Worm (Caenorhabditis elegans) whole organism, midembryonic: ENCODE data around the gene F32D8.12.

Source experiments
- T22C8.4 ChIP-seq: fragments of 200-800 bp; sonication (Bioruptor generic); IDR thresholded peaks from 2 replicates; pipeline ENCODE4 v1.3.6; 2022; ENCODE audit warnings: missing genetic modification characterization, missing compliant biosample characterization
- cog-1 ChIP-seq: sonication (generic microtip); optimal IDR thresholded peaks from 2 replicates; lab custom pipeline; 2016; ENCODE audit warnings: missing genetic modification characterization, missing compliant biosample characterization
- flt-1 ChIP-seq: fragments of 200-800 bp; sonication (Bioruptor generic); IDR thresholded peaks from 2 replicates; pipeline ENCODE4 v1.3.6; 2022; ENCODE audit warnings: missing genetic modification characterization, missing compliant biosample characterization
- klf-2 ChIP-seq: fragments of 200-800 bp; sonication (Bioruptor generic); conservative IDR thresholded peaks from 2 replicates; pipeline ENCODE4 v1.3.6; 2022; ENCODE audit warnings: missing genetic modification reagents, missing genetic modification characterization, missing compliant biosample characterization
- med-1 ChIP-seq: sonication (generic microtip); optimal IDR thresholded peaks from 2 replicates; lab custom pipeline; 2017; ENCODE audit warnings: missing genetic modification characterization, mild to moderate bottlenecking, missing compliant biosample characterization, antibody characterized with exemption, missing genetic modification reagents; ENCODE audit not compliant: insufficient read depth
- ref-1 ChIP-seq: fragments of 200-800 bp; sonication (Bioruptor generic); conservative IDR thresholded peaks from 2 replicates; pipeline ENCODE4 v1.3.6; 2022; ENCODE audit warnings: missing genetic modification reagents, missing genetic modification characterization, missing compliant biosample characterization
- tab-1 ChIP-seq: fragments of 200-800 bp; sonication (Bioruptor generic); IDR thresholded peaks from 2 replicates; pipeline ENCODE4 v1.3.6; 2022; ENCODE audit warnings: missing genetic modification characterization, missing compliant biosample characterization
- ztf-23 ChIP-seq: fragments of 200-800 bp; sonication (Bioruptor generic); IDR thresholded peaks from 2 replicates; pipeline ENCODE4 v1.3.6; 2022; ENCODE audit warnings: missing genetic modification reagents, missing genetic modification characterization, missing compliant biosample characterization
- ztf-29 ChIP-seq: fragments of 200-800 bp; sonication (Bioruptor generic); IDR thresholded peaks from 2 replicates; pipeline ENCODE4 v1.3.6; 2022; ENCODE audit warnings: missing genetic modification reagents, missing genetic modification characterization, missing compliant biosample characterization

F32D8.12 gene

ce11 chrV:10924731-10925130, 33.9 kb upstream of the F32D8.12 start, which contains the start of gene F58B4.6:
Gene F58B4.6, plus strand, starts transcription at chrV:10925031.
- TF ChIP-seq ztf-29 (GFP tag; lab: Robert Waterston, UW), result no peak
- no peak for TF ChIP-seq ref-1 (GFP tag; lab: Robert Waterston, UW)
- TF ChIP-seq flt-1 (GFP tag; lab: Robert Waterston, UW), result no peak
- no peak for TF ChIP-seq ztf-23 (GFP tag; lab: Robert Waterston, UW)

ce11 chrV:10923229-10923628, 32.4 kb upstream of the F32D8.12 start, which contains the start of gene F58B4.7:
Gene F58B4.7, minus strand, starts transcription at chrV:10923329.
- TF ChIP-seq ztf-29 (GFP tag; lab: Robert Waterston, UW), result no peak
- TF ChIP-seq T22C8.4 (GFP tag; lab: Robert Waterston, UW), result no peak
- no peak for TF ChIP-seq ref-1 (GFP tag; lab: Robert Waterston, UW)
- no peak for TF ChIP-seq flt-1 (GFP tag; lab: Robert Waterston, UW)
- TF ChIP-seq tab-1, result no peak
- TF ChIP-seq klf-2 (GFP tag; lab: Robert Waterston, UW), result no peak
- no peak for TF ChIP-seq ztf-23 (GFP tag; lab: Robert Waterston, UW)
- TF ChIP-seq med-1 (GFP tag; lab: Kevin White, UChicago), result no peak
- TF ChIP-seq cog-1 (tag; lab: Kevin White, UChicago), result no peak

- TF ChIP-seq ztf-29 (GFP tag; lab: Robert Waterston, UW) (no peak), med-1 (GFP tag; lab: Kevin White, UChicago) (no peak), flt-1 (GFP tag; lab: Robert Waterston, UW) (no peak), klf-2 (GFP tag; lab: Robert Waterston, UW) (no peak), T22C8.4 (GFP tag; lab: Robert Waterston, UW) (no peak), ref-1 (GFP tag; lab: Robert Waterston, UW) (no peak), ztf-23 (GFP tag; lab: Robert Waterston, UW) (no peak), cog-1 (tag; lab: Kevin White, UChicago) (no peak)
These were observed 30.9 kb upstream of the F32D8.12 start, which contains the start of gene nas-31 for ce11 chrV:10921747-10922146. Gene nas-31, minus strand, starts transcription at chrV:10921847.

- TF ChIP-seq klf-2 (GFP tag; lab: Robert Waterston, UW), result no peak
- no peak for TF ChIP-seq T22C8.4 (GFP tag; lab: Robert Waterston, UW)
- TF ChIP-seq tab-1, result no peak
- no peak for TF ChIP-seq ztf-29 (GFP tag; lab: Robert Waterston, UW)
- TF ChIP-seq cog-1 (tag; lab: Kevin White, UChicago), result no peak
- no peak for TF ChIP-seq ztf-23 (GFP tag; lab: Robert Waterston, UW)
- no peak for TF ChIP-seq flt-1 (GFP tag; lab: Robert Waterston, UW)
- TF ChIP-seq ref-1 (GFP tag; lab: Robert Waterston, UW), result no peak
- no peak for TF ChIP-seq med-1 (GFP tag; lab: Kevin White, UChicago)
These were observed 27.5 kb upstream of the F32D8.12 start, which contains the start of gene F58B4.2 for ce11 chrV:10918373-10918772. Gene F58B4.2, minus strand, starts transcription at chrV:10918473.

ce11 chrV:10915922-10916321, 25.1 kb upstream of the F32D8.12 start:
- TF ChIP-seq cog-1 (tag; lab: Kevin White, UChicago) (no peak), ztf-29 (GFP tag; lab: Robert Waterston, UW) (no peak), ref-1 (GFP tag; lab: Robert Waterston, UW) (no peak), ztf-23 (GFP tag; lab: Robert Waterston, UW) (no peak), flt-1 (GFP tag; lab: Robert Waterston, UW) (no peak), klf-2 (GFP tag; lab: Robert Waterston, UW) (no peak), T22C8.4 (GFP tag; lab: Robert Waterston, UW) (no peak), med-1 (GFP tag; lab: Kevin White, UChicago) (no peak), tab-1 (no peak)

- TF ChIP-seq flt-1 (GFP tag; lab: Robert Waterston, UW), result no peak
- TF ChIP-seq klf-2 (GFP tag; lab: Robert Waterston, UW), result no peak
- TF ChIP-seq tab-1, result no peak
- TF ChIP-seq T22C8.4 (GFP tag; lab: Robert Waterston, UW), result no peak
- no peak for TF ChIP-seq ztf-23 (GFP tag; lab: Robert Waterston, UW)
- TF ChIP-seq ref-1 (GFP tag; lab: Robert Waterston, UW), result no peak
- TF ChIP-seq med-1 (GFP tag; lab: Kevin White, UChicago), result no peak
- no peak for TF ChIP-seq cog-1 (tag; lab: Kevin White, UChicago)
- TF ChIP-seq ztf-29 (GFP tag; lab: Robert Waterston, UW), result no peak
These were observed 19.1 kb upstream of the F32D8.12 start for ce11 chrV:10909959-10910358.

ce11 chrV:10909071-10909470, 18.2 kb upstream of the F32D8.12 start, which contains the start of gene zzz-1:
Gene zzz-1, minus strand, starts transcription at chrV:10909171.
- TF ChIP-seq ztf-23 (GFP tag; lab: Robert Waterston, UW), result no peak
- TF ChIP-seq ztf-29 (GFP tag; lab: Robert Waterston, UW), result no peak
- TF ChIP-seq med-1 (GFP tag; lab: Kevin White, UChicago), result no peak
- TF ChIP-seq ref-1 (GFP tag; lab: Robert Waterston, UW), result no peak
- TF ChIP-seq flt-1 (GFP tag; lab: Robert Waterston, UW), result no peak
- TF ChIP-seq tab-1, result no peak
- TF ChIP-seq T22C8.4 (GFP tag; lab: Robert Waterston, UW), result no peak
- no peak for TF ChIP-seq cog-1 (tag; lab: Kevin White, UChicago)
- TF ChIP-seq klf-2 (GFP tag; lab: Robert Waterston, UW), result no peak

ce11 chrV:10904795-10905194, 14.0 kb upstream of the F32D8.12 start:
- TF ChIP-seq med-1 (GFP tag; lab: Kevin White, UChicago) (no peak), ztf-29 (GFP tag; lab: Robert Waterston, UW) (no peak), ref-1 (GFP tag; lab: Robert Waterston, UW) (no peak), klf-2 (GFP tag; lab: Robert Waterston, UW) (no peak), tab-1 (no peak)

- TF ChIP-seq flt-1 (GFP tag; lab: Robert Waterston, UW), result no peak
- TF ChIP-seq tab-1, result no peak
- no peak for TF ChIP-seq med-1 (GFP tag; lab: Kevin White, UChicago)
- TF ChIP-seq ztf-23 (GFP tag; lab: Robert Waterston, UW), result no peak
- no peak for TF ChIP-seq ref-1 (GFP tag; lab: Robert Waterston, UW)
- no peak for TF ChIP-seq cog-1 (tag; lab: Kevin White, UChicago)
- TF ChIP-seq T22C8.4 (GFP tag; lab: Robert Waterston, UW), result no peak
- TF ChIP-seq klf-2 (GFP tag; lab: Robert Waterston, UW), result no peak
- TF ChIP-seq ztf-29 (GFP tag; lab: Robert Waterston, UW), result no peak
These were observed 12.9 kb upstream of the F32D8.12 start, which contains the start of gene F32D8.15 for ce11 chrV:10903748-10904147. Gene F32D8.15, plus strand, starts transcription at chrV:10904048.
